Fruit fly (Drosophila melanogaster) whole organism, embryonic: Measurements from ENCODE around the gene CG4607.

Source experiments
- CG10267 ChIP-seq: fragments of 200-800 bp; sonication (Bioruptor generic); optimal IDR thresholded peaks from 2 replicates; lab custom pipeline; 2018; ENCODE audit warnings: missing biosample characterization, mild to moderate bottlenecking, missing genetic modification characterization, moderate library complexity
- CG11085 ChIP-seq: fragments of 200-800 bp; sonication (Bioruptor generic); IDR thresholded peaks from 2 replicates; pipeline ENCODE4 v1.3.6; 2022; ENCODE audit warnings: missing biosample characterization, missing genetic modification characterization
- CG11456 ChIP-seq: fragments of 200-800 bp; sonication (Bioruptor generic); IDR thresholded peaks from 3 replicates; pipeline ENCODE4 v1.3.6; 2022; ENCODE audit warnings: missing biosample characterization, missing genetic modification characterization
- CG12155 ChIP-seq: fragments of 200-800 bp; sonication (Bioruptor generic); optimal IDR thresholded peaks from 3 replicates; lab custom pipeline; 2016; ENCODE audit warnings: missing biosample characterization, missing genetic modification characterization
- CG12744 ChIP-seq: fragments of 200-800 bp; sonication (Bioruptor generic); optimal IDR thresholded peaks from 2 replicates; lab custom pipeline; 2016; ENCODE audit warnings: missing biosample characterization, missing genetic modification characterization
- CG14710 ChIP-seq: fragments of 200-800 bp; sonication (Bioruptor generic); optimal IDR thresholded peaks from 3 replicates; lab custom pipeline; 2019; ENCODE audit warnings: missing biosample characterization, mild to moderate bottlenecking, missing genetic modification characterization, moderate library complexity
- CG16813 ChIP-seq: fragments of 200-800 bp; sonication (Bioruptor generic); IDR thresholded peaks from 3 replicates; pipeline ENCODE4 v1.3.6; 2022; ENCODE audit warnings: missing biosample characterization, missing genetic modification characterization; ENCODE audit not compliant: partially characterized antibody
- CG6791 ChIP-seq: fragments of 200-800 bp; sonication (Bioruptor generic); IDR thresholded peaks from 3 replicates; pipeline ENCODE4 v1.3.6; 2022; ENCODE audit warnings: missing biosample characterization, missing genetic modification characterization; ENCODE audit not compliant: partially characterized antibody
- CG7372 ChIP-seq: fragments of 200-800 bp; sonication (Bioruptor generic); IDR thresholded peaks from 2 replicates; pipeline ENCODE4 v1.3.6; 2022; ENCODE audit warnings: missing biosample characterization, missing genetic modification characterization
- CG7745 ChIP-seq: fragments of 200-800 bp; sonication (Bioruptor generic); optimal IDR thresholded peaks from 2 replicates; lab custom pipeline; 2018; ENCODE audit warnings: missing biosample characterization, mild to moderate bottlenecking, missing genetic modification characterization, moderate library complexity
- CG7963 ChIP-seq: fragments of 200-800 bp; sonication (Bioruptor generic); IDR thresholded peaks from 3 replicates; pipeline ENCODE4 v1.3.6; 2022; ENCODE audit warnings: missing biosample characterization, missing genetic modification characterization; ENCODE audit not compliant: partially characterized antibody
- CG7987 ChIP-seq: fragments of 200-800 bp; sonication (Bioruptor generic); optimal IDR thresholded peaks from 2 replicates; lab custom pipeline; 2018; ENCODE audit warnings: missing biosample characterization, mild to moderate bottlenecking, missing genetic modification characterization, moderate library complexity
- Dek ChIP-seq: fragments of 200-800 bp; sonication (Bioruptor generic); optimal IDR thresholded peaks from 3 replicates; lab custom pipeline; 2019; ENCODE audit warnings: missing biosample characterization, mild to moderate bottlenecking, missing genetic modification characterization, moderate library complexity
- Doc3 ChIP-seq: fragments of 200-800 bp; sonication (Bioruptor generic); IDR thresholded peaks from 3 replicates; pipeline ENCODE4 v1.3.6; 2022; ENCODE audit warnings: missing biosample characterization, missing genetic modification characterization; ENCODE audit not compliant: partially characterized antibody
- Drgx ChIP-seq: fragments of 200-800 bp; sonication (Bioruptor generic); IDR thresholded peaks from 2 replicates; pipeline ENCODE4 v1.3.6; 2022; ENCODE audit warnings: missing biosample characterization, missing genetic modification characterization
- Ets65A ChIP-seq: fragments of 200-800 bp; sonication (Bioruptor generic); peaks from one replicate; lab custom pipeline; 2016; ENCODE audit warnings: missing biosample characterization, missing genetic modification characterization
- HmgD ChIP-seq: fragments of 200-800 bp; sonication (Bioruptor generic); optimal IDR thresholded peaks from 3 replicates; lab custom pipeline; 2016; ENCODE audit warnings: missing biosample characterization, missing genetic modification characterization
- Hmr ChIP-seq: fragments of 200-800 bp; sonication (Bioruptor generic); optimal IDR thresholded peaks from 3 replicates; lab custom pipeline; 2017; ENCODE audit warnings: mild to moderate bottlenecking, missing biosample characterization, missing genetic modification reagents, missing genetic modification characterization
- Mad ChIP-seq: fragments of 200-800 bp; sonication (Bioruptor generic); optimal IDR thresholded peaks from 2 replicates; lab custom pipeline; 2016; ENCODE audit warnings: missing biosample characterization, missing genetic modification characterization
- Max ChIP-seq: fragments of 200-800 bp; sonication (Bioruptor generic); optimal IDR thresholded peaks from 2 replicates; lab custom pipeline; 2016; ENCODE audit warnings: missing biosample characterization, mild to moderate bottlenecking, missing genetic modification characterization
- Mrtf ChIP-seq: fragments of 200-800 bp; sonication (Bioruptor generic); IDR thresholded peaks from 3 replicates; pipeline ENCODE4 v1.3.6; 2022; ENCODE audit warnings: missing biosample characterization, missing genetic modification characterization
- Stat92E ChIP-seq, 3 experiments: fragments of >200 bp in 2 of 3; fragments of 200-800 bp in 1 of 3; sonication (Bioruptor generic) in 1 of 3; optimal IDR thresholded peaks; 2 replicates each; lab custom pipeline; 2017 to 2019; ENCODE audit warnings: missing biosample characterization in 3 of 3, missing genetic modification characterization in 3 of 3, mild to moderate bottlenecking in 1 of 3, moderate library complexity in 1 of 3
- Trl ChIP-seq, 3 experiments: fragments of >200 bp in 2 of 3; fragments of 200-800 bp in 1 of 3; sonication (Bioruptor generic) in 1 of 3; optimal IDR thresholded peaks; 2 replicates in 1 of 3; 3 replicates in 2 of 3; lab custom pipeline; 2016 to 2017; ENCODE audit warnings: missing biosample characterization in 1 of 3, missing genetic modification characterization in 1 of 3
- ab ChIP-seq: fragments of 200-800 bp; sonication (Bioruptor generic); optimal IDR thresholded peaks from 2 replicates; lab custom pipeline; 2016; ENCODE audit warnings: missing biosample characterization, missing genetic modification characterization
- chif ChIP-seq, 2 experiments: fragments of 200-800 bp; sonication (Bioruptor generic); optimal IDR thresholded peaks; 3 replicates each; lab custom pipeline; 2016; ENCODE audit warnings: missing biosample characterization in 2 of 2, missing genetic modification characterization in 2 of 2
- croc ChIP-seq: fragments of 200-800 bp; sonication (Bioruptor generic); conservative IDR thresholded peaks from 3 replicates; pipeline ENCODE4 v1.3.6; 2022; ENCODE audit warnings: missing biosample characterization, missing genetic modification characterization
- hbn ChIP-seq: fragments of 200-800 bp; sonication (Bioruptor generic); IDR thresholded peaks from 2 replicates; pipeline ENCODE4 v1.3.6; 2022; ENCODE audit warnings: missing biosample characterization, missing genetic modification characterization; ENCODE audit not compliant: partially characterized antibody
- jumu ChIP-seq: fragments of 200-800 bp; sonication (Bioruptor generic); optimal IDR thresholded peaks from 3 replicates; lab custom pipeline; 2016; ENCODE audit warnings: missing biosample characterization, missing genetic modification characterization
- kah ChIP-seq: fragments of 200-800 bp; sonication (Bioruptor generic); optimal IDR thresholded peaks from 2 replicates; lab custom pipeline; 2018; ENCODE audit warnings: missing biosample characterization, mild to moderate bottlenecking, missing genetic modification characterization
- ken ChIP-seq: fragments of 200-800 bp; sonication (Bioruptor generic); IDR thresholded peaks from 3 replicates; pipeline ENCODE4 v1.3.6; 2022; ENCODE audit warnings: missing biosample characterization, missing genetic modification characterization
- lab ChIP-seq: fragments of 200-800 bp; sonication (Bioruptor generic); optimal IDR thresholded peaks from 3 replicates; lab custom pipeline; 2017; ENCODE audit warnings: missing biosample characterization, missing genetic modification characterization, mild to moderate bottlenecking, moderate library complexity, missing genetic modification reagents
- lilli ChIP-seq: fragments of 200-800 bp; sonication (Bioruptor generic); optimal IDR thresholded peaks from 3 replicates; lab custom pipeline; 2016; ENCODE audit warnings: missing biosample characterization, missing genetic modification characterization
- lola ChIP-seq, 3 experiments: fragments of >200 bp in 2 of 3; fragments of 200-800 bp in 1 of 3; sonication (Bioruptor generic) in 1 of 3; optimal IDR thresholded peaks; 2 replicates each; lab custom pipeline; 2017 to 2019; ENCODE audit warnings: missing biosample characterization in 3 of 3, missing genetic modification characterization in 3 of 3, mild to moderate bottlenecking in 1 of 3, moderate library complexity in 1 of 3
- lov ChIP-seq, 2 experiments: fragments of 200-800 bp in 1 of 2; fragments of >200 bp in 1 of 2; sonication (Bioruptor generic) in 1 of 2; IDR thresholded peaks in 1 of 2; optimal IDR thresholded peaks in 1 of 2; 2 replicates in 1 of 2; 3 replicates in 1 of 2; pipeline versions ENCODE4 v1.3.6 to Lab custom; 2017 to 2022; ENCODE audit warnings: missing biosample characterization in 1 of 2, missing genetic modification characterization in 1 of 2
- mirr ChIP-seq: fragments of 200-800 bp; sonication (Bioruptor generic); optimal IDR thresholded peaks from 3 replicates; lab custom pipeline; 2018; ENCODE audit warnings: missing biosample characterization, mild to moderate bottlenecking, missing genetic modification characterization
- oc ChIP-seq: fragments of 200-800 bp; sonication (Bioruptor generic); optimal IDR thresholded peaks from 2 replicates; lab custom pipeline; 2018; ENCODE audit warnings: missing biosample characterization, mild to moderate bottlenecking, missing genetic modification characterization, moderate library complexity
- pfk ChIP-seq: fragments of 200-800 bp; sonication (Bioruptor generic); optimal IDR thresholded peaks from 2 replicates; lab custom pipeline; 2018; ENCODE audit warnings: missing biosample characterization, mild to moderate bottlenecking, missing genetic modification characterization, moderate library complexity
- phol ChIP-seq: fragments of 200-800 bp; sonication (Bioruptor generic); optimal IDR thresholded peaks from 3 replicates; lab custom pipeline; 2018; ENCODE audit warnings: missing biosample characterization, mild to moderate bottlenecking, missing genetic modification characterization, moderate library complexity
- row ChIP-seq: fragments of 200-800 bp; sonication (Bioruptor generic); IDR thresholded peaks from 3 replicates; pipeline ENCODE4 v1.3.6; 2022; ENCODE audit warnings: missing biosample characterization, missing genetic modification characterization
- sd ChIP-seq: fragments of 200-800 bp; sonication (Bioruptor generic); optimal IDR thresholded peaks from 3 replicates; lab custom pipeline; 2018; ENCODE audit warnings: missing biosample characterization, mild to moderate bottlenecking, missing genetic modification characterization, moderate library complexity
- sima ChIP-seq: fragments of 200-800 bp; sonication (Bioruptor generic); optimal IDR thresholded peaks from 2 replicates; lab custom pipeline; 2016; ENCODE audit warnings: missing biosample characterization, missing genetic modification characterization
- tgo ChIP-seq: fragments of 200-800 bp; sonication (Bioruptor generic); IDR thresholded peaks from 3 replicates; pipeline ENCODE4 v1.3.6; 2022; ENCODE audit warnings: missing biosample characterization, missing genetic modification characterization
- tna ChIP-seq: fragments of 200-800 bp; sonication (Bioruptor generic); IDR thresholded peaks from 2 replicates; pipeline ENCODE4 v1.3.6; 2022; ENCODE audit warnings: missing biosample characterization, missing genetic modification characterization; ENCODE audit not compliant: partially characterized antibody
- trem ChIP-seq: fragments of 200-800 bp; optimal IDR thresholded peaks from 3 replicates; lab custom pipeline; 2019; ENCODE audit warnings: missing biosample characterization, mild to moderate bottlenecking, missing genetic modification characterization, moderate library complexity
- tx ChIP-seq: fragments of 200-800 bp; sonication (Bioruptor generic); optimal IDR thresholded peaks from 2 replicates; lab custom pipeline; 2016; ENCODE audit warnings: missing biosample characterization, missing genetic modification characterization
- wdn ChIP-seq: fragments of 200-800 bp; sonication (Bioruptor generic); IDR thresholded peaks from 2 replicates; pipeline ENCODE4 v1.3.6; 2022; ENCODE audit warnings: missing biosample characterization, missing genetic modification characterization
- zf30C ChIP-seq: fragments of 200-800 bp; sonication (Bioruptor generic); optimal IDR thresholded peaks from 3 replicates; lab custom pipeline; 2018; ENCODE audit warnings: missing biosample characterization, mild to moderate bottlenecking, missing genetic modification characterization
- zfh1 ChIP-seq: fragments of 200-800 bp; sonication (Bioruptor generic); IDR thresholded peaks from 3 replicates; pipeline ENCODE4 v1.3.6; 2022; ENCODE audit warnings: missing biosample characterization, missing genetic modification characterization

CG4607 gene

dm6 chrX:7097859-7098303, 28.7 kb downstream of the CG4607 start, which contains the start of gene Sxl (continued):
- TF ChIP-seq Mad (GFP tag; lab: Kevin White, UChicago) (peak; percentile 8), ab (GFP tag; lab: Kevin White, UChicago) (no peak), lilli (peak; percentile 8), Doc3 (no peak), phol (peak; percentile 62), Mrtf (GFP tag; lab: Robert Waterston, UW) (no peak), sima (GFP tag; lab: Kevin White, UChicago) (no peak), jumu (GFP tag; lab: Kevin White, UChicago) (peak; percentile 20), CG7745 (peak; percentile 6), chif (GFP tag; optimal IDR thresholded peaks at IDR 0.05; lab: Kevin White, UChicago) (peak in 1 of 2 experiments; percentile 4), trem (tag; lab: Kevin White, UChicago) (peak; percentile 82), CG7963 (GFP tag; lab: Robert Waterston, UW) (no peak), row (GFP tag; lab: Robert Waterston, UW) (peak; percentile 23; the same call in 1 of the 3 replicates), CG16813 (GFP tag; lab: Robert Waterston, UW) (0 out of 3 replicates have a peak, but pooled peaks have one; percentile 43), CG6791 (GFP tag; lab: Robert Waterston, UW) (peak; percentile 15; the same call in 1 of the 3 replicates), Dek (tag; lab: Kevin White, UChicago) (peak; percentile 44), sd (peak; percentile 47), lov (optimal IDR thresholded peaks at IDR 0.05; lab: Kevin White, UChicago) (no peak), lov (GFP tag; IDR thresholded peaks at IDR 0.05; lab: Robert Waterston, UW) (no peak), CG11085 (GFP tag; lab: Robert Waterston, UW) (no peak), CG12155 (GFP tag; lab: Kevin White, UChicago) (peak; percentile 3), croc (no peak), HmgD (GFP tag; lab: Kevin White, UChicago) (peak; percentile 19), pfk (peak; percentile 19), CG11456 (GFP tag; lab: Robert Waterston, UW) (0 out of 3 replicates have a peak, but pooled peaks have one; percentile 46), CG7987 (GFP tag; lab: Kevin White, UChicago) (peak; percentile 51), CG7372 (no peak), zfh1 (GFP tag; lab: Robert Waterston, UW) (no peak), wdn (GFP tag; lab: Robert Waterston, UW) (no peak), zf30C (GFP tag; lab: Kevin White, UChicago) (no peak), tx (GFP tag; lab: Kevin White, UChicago) (no peak), Ets65A (peak; percentile 72), lola (GFP tag; optimal IDR thresholded peaks at IDR 0.05; lab: Kevin White, UChicago) (no peak), Drgx (GFP tag; lab: Robert Waterston, UW) (no peak), ken (GFP tag; lab: Robert Waterston, UW) (0 out of 3 replicates have a peak, but pooled peaks have one; percentile 15), lab (GFP tag; lab: Kevin White, UChicago) (peak; percentile 57), Hmr (peak; percentile 82), CG12744 (GFP tag; lab: Kevin White, UChicago) (no peak), hbn (GFP tag; lab: Robert Waterston, UW) (peak; percentile 21; the same call in 1 of the 2 replicates), CG10267 (peak; percentile 73), Max (GFP tag; lab: Kevin White, UChicago) (no peak), Trl (optimal IDR thresholded peaks at IDR 0.05; lab: Kevin White, UChicago) (no peak), Trl (GFP tag; optimal IDR thresholded peaks at IDR 0.05; lab: Kevin White, UChicago) (no peak), Stat92E (GFP tag; optimal IDR thresholded peaks at IDR 0.05; lab: Kevin White, UChicago) (peak in 1 of 3 experiments; percentile 44), kah (GFP tag; lab: Kevin White, UChicago) (no peak), tna (GFP tag; lab: Robert Waterston, UW) (peak; percentile 18; the same call in 1 of the 2 replicates), tgo (GFP tag; lab: Robert Waterston, UW) (no peak), oc (tag; lab: Kevin White, UChicago) (peak; percentile 8), mirr (peak; percentile 19), CG14710 (tag; lab: Kevin White, UChicago) (peak; percentile 81)
